Worm (Caenorhabditis elegans): ENCODE data around the gene C54F6.5.

- TF ChIP-seq unc-39 (tag; optimal IDR thresholded peaks at IDR 0.05), result no peak
- TF ChIP-seq unc-62 (GFP tag; optimal IDR thresholded peaks at IDR 0.05), result no peak
- TF ChIP-seq mab-5 (tag; optimal IDR thresholded peaks at IDR 0.05), result no peak
- no peak for TF ChIP-seq ces-1 (GFP tag; optimal IDR thresholded peaks at IDR 0.05)
- TF ChIP-seq ztf-11 (tag; optimal IDR thresholded peaks at IDR 0.05), result no peak
- no peak for TF ChIP-seq lsy-2 (tag; optimal IDR thresholded peaks at IDR 0.05)
- no peak for TF ChIP-seq pha-4 (tag; optimal IDR thresholded peaks at IDR 0.05)
- no peak for TF ChIP-seq snpc-4 (tag; optimal IDR thresholded peaks at IDR 0.05)
- TF ChIP-seq lin-32 (GFP tag; optimal IDR thresholded peaks at IDR 0.05), result no peak
- no peak for TF ChIP-seq nhr-76 (tag; optimal IDR thresholded peaks at IDR 0.05)
Measured at ce11 chrV:7558693-7559092, 29.8 kb downstream of the C54F6.5 start, which contains the start of gene ets-7.
